Worm (Caenorhabditis elegans) whole organism, late embryonic: ENCODE data around the gene F58D12.1.

Source experiments
- C08G9.2 ChIP-seq: sonication (generic microtip); optimal IDR thresholded peaks from 2 replicates; lab custom pipeline; 2016; ENCODE audit warnings: mild to moderate bottlenecking, missing genetic modification characterization, moderate library complexity, missing compliant biosample characterization
- K02D7.2 ChIP-seq: sonication (generic microtip); optimal IDR thresholded peaks from 2 replicates; lab custom pipeline; 2017; ENCODE audit warnings: mild to moderate bottlenecking, missing genetic modification characterization, missing compliant biosample characterization
- fkh-10 ChIP-seq: fragments of 150-350 bp; optimal IDR thresholded peaks from 2 replicates; lab custom pipeline; 2014; ENCODE audit warnings: missing biosample characterization, missing genetic modification reagents, missing genetic modification characterization
- hlh-15 ChIP-seq: sonication (generic microtip); optimal IDR thresholded peaks from 2 replicates; lab custom pipeline; 2016; ENCODE audit warnings: missing genetic modification characterization, missing compliant biosample characterization
- nhr-11 ChIP-seq: fragments of 150-350 bp; optimal IDR thresholded peaks from 2 replicates; lab custom pipeline; 2014; ENCODE audit warnings: missing biosample characterization, missing genetic modification characterization

- TF ChIP-seq K02D7.2 (tag; lab: Kevin White, UChicago) (no peak), fkh-10 (no peak), nhr-11 (no peak), hlh-15 (tag; lab: Kevin White, UChicago) (no peak), C08G9.2 (tag; lab: Kevin White, UChicago) (no peak)
These were observed 30.7 kb upstream of the F58D12.1 start, which contains the start of the genes mtl-2 and T08G5.1 for ce11 chrV:14018640-14019039.
